Worm (Caenorhabditis elegans): ENCODE data around the gene srx-5.

Gene srx-5

ce11 chrV:676550-677084 is 23.3 kb upstream of the srx-5 start, which contains the start of the genes fbxa-72 and srx-21:
fbxa-72 (minus strand) TSS chrV:676753.
srx-21 (plus strand) TSS chrV:677034.
- no peak for TF ChIP-seq ceh-18 (tag; optimal IDR thresholded peaks at IDR 0.05)
- no peak for TF ChIP-seq ztf-16 (tag; optimal IDR thresholded peaks at IDR 0.05)
- TF ChIP-seq K02D7.2 (tag; optimal IDR thresholded peaks at IDR 0.05): no peak
- TF ChIP-seq ama-1 (optimal IDR thresholded peaks at IDR 0.05): no peak
- no peak for TF ChIP-seq zip-5 (tag; optimal IDR thresholded peaks at IDR 0.05)
- TF ChIP-seq fkh-6 (tag; optimal IDR thresholded peaks at IDR 0.05): no peak
- TF ChIP-seq sox-4 (tag; optimal IDR thresholded peaks at IDR 0.05): no peak
- TF ChIP-seq pag-3 (tag; optimal IDR thresholded peaks at IDR 0.05; ENCODE audit: borderline replicate concordance): no peak
- no peak for TF ChIP-seq nhr-232 (tag; optimal IDR thresholded peaks at IDR 0.05)
- no peak for TF ChIP-seq lin-11 (tag; optimal IDR thresholded peaks at IDR 0.05)
- TF ChIP-seq eyg-1 (tag; optimal IDR thresholded peaks at IDR 0.05): no peak
- no peak for TF ChIP-seq ceh-34 (tag; optimal IDR thresholded peaks at IDR 0.05)
- TF ChIP-seq sdc-2 (tag; optimal IDR thresholded peaks at IDR 0.05): no peak
- no peak for TF ChIP-seq pha-2 (tag; optimal IDR thresholded peaks at IDR 0.05)
- TF ChIP-seq K09A11.1 (tag; optimal IDR thresholded peaks at IDR 0.05; ENCODE audit: insufficient read depth): no peak
- no peak for TF ChIP-seq lim-6 (tag; optimal IDR thresholded peaks at IDR 0.05)
- no peak for TF ChIP-seq ceh-31 (tag; optimal IDR thresholded peaks at IDR 0.05)
- TF ChIP-seq C38D4.7 (GFP tag; optimal IDR thresholded peaks at IDR 0.05): no peak

ce11 chrV:679663-680062 is 20.2 kb upstream of the srx-5 start, which contains the start of gene srx-22:
srx-22 (plus strand) TSS chrV:679963.
- TF ChIP-seq che-1 (tag; optimal IDR thresholded peaks at IDR 0.05) (no peak), ceh-22 (tag; optimal IDR thresholded peaks at IDR 0.05) (no peak), fkh-6 (tag; optimal IDR thresholded peaks at IDR 0.05) (no peak), pha-4 (tag; optimal IDR thresholded peaks at IDR 0.05) (no peak), ceh-34 (tag; optimal IDR thresholded peaks at IDR 0.05) (no peak), ceh-14 (tag; optimal IDR thresholded peaks at IDR 0.05) (no peak), ceh-48 (tag; optimal IDR thresholded peaks at IDR 0.05) (no peak), ceh-31 (tag; optimal IDR thresholded peaks at IDR 0.05) (no peak), fkh-10 (GFP tag; optimal IDR thresholded peaks at IDR 0.05) (no peak), nhr-232 (tag; optimal IDR thresholded peaks at IDR 0.05) (no peak), dve-1 (tag; optimal IDR thresholded peaks at IDR 0.05) (no peak), mec-3 (tag; optimal IDR thresholded peaks at IDR 0.05; ENCODE audit: borderline replicate concordance) (no peak), unc-42 (tag; optimal IDR thresholded peaks at IDR 0.05) (no peak), odd-2 (tag; optimal IDR thresholded peaks at IDR 0.05) (no peak), nhr-11 (tag; optimal IDR thresholded peaks at IDR 0.05) (no peak), ahr-1 (tag; optimal IDR thresholded peaks at IDR 0.05) (no peak), lim-6 (tag; optimal IDR thresholded peaks at IDR 0.05) (no peak)

- no peak for TF ChIP-seq sox-2 (GFP tag; IDR thresholded peaks at IDR 0.05)
- no peak for TF ChIP-seq pag-3 (tag; optimal IDR thresholded peaks at IDR 0.05; ENCODE audit: borderline replicate concordance)
Observed at ce11 chrV:682031-682430, 17.8 kb upstream of the srx-5 start, which contains the start of gene srx-23. srx-23 (plus strand) TSS chrV:682331.

- no peak for TF ChIP-seq fax-1 (tag; optimal IDR thresholded peaks at IDR 0.05)
- TF ChIP-seq sox-4 (tag; optimal IDR thresholded peaks at IDR 0.05): no peak
- no peak for TF ChIP-seq mec-3 (tag; optimal IDR thresholded peaks at IDR 0.05; ENCODE audit: borderline replicate concordance)
- no peak for TF ChIP-seq unc-86 (tag; optimal IDR thresholded peaks at IDR 0.05)
- no peak for TF ChIP-seq sox-2 (GFP tag; IDR thresholded peaks at IDR 0.05)
- TF ChIP-seq pha-2 (tag; optimal IDR thresholded peaks at IDR 0.05): no peak
- no peak for TF ChIP-seq odd-2 (tag; optimal IDR thresholded peaks at IDR 0.05)
- no peak for TF ChIP-seq ref-2 (tag; optimal IDR thresholded peaks at IDR 0.05)
- no peak for TF ChIP-seq npax-4 (tag; optimal IDR thresholded peaks at IDR 0.05)
- TF ChIP-seq F13H6.1 (tag; optimal IDR thresholded peaks at IDR 0.05): no peak
- no peak for TF ChIP-seq nfya-1 (tag; optimal IDR thresholded peaks at IDR 0.05)
- no peak for TF ChIP-seq syd-9 (tag; optimal IDR thresholded peaks at IDR 0.05)
- TF ChIP-seq dmd-4 (tag; optimal IDR thresholded peaks at IDR 0.05; ENCODE audit: borderline replicate concordance): no peak
- no peak for TF ChIP-seq K02D7.2 (tag; optimal IDR thresholded peaks at IDR 0.05)
- no peak for TF ChIP-seq ceh-22 (tag; optimal IDR thresholded peaks at IDR 0.05)
Observed at ce11 chrV:683858-684257, 16.0 kb upstream of the srx-5 start, which contains the start of gene F31F4.1. F31F4.1 (plus strand) TSS chrV:684060.
